Fruit fly (Drosophila melanogaster) whole organism, embryonic: Measurements from ENCODE around the gene Vha100-2.

Experiments used
- Asciz ChIP-seq: fragments of 200-800 bp; sonication (Bioruptor generic); optimal IDR thresholded peaks from 2 replicates; lab custom pipeline; 2017; ENCODE audit warnings: missing biosample characterization, mild to moderate bottlenecking, missing genetic modification characterization, missing genetic modification reagents
- CG10543 ChIP-seq: fragments of 200-800 bp; sonication (Bioruptor generic); optimal IDR thresholded peaks from 3 replicates; lab custom pipeline; 2017; ENCODE audit warnings: missing biosample characterization, mild to moderate bottlenecking, missing genetic modification characterization, moderate library complexity
- CG10979 ChIP-seq: fragments of 200-800 bp; sonication (Bioruptor generic); optimal IDR thresholded peaks from 2 replicates; lab custom pipeline; 2018; ENCODE audit warnings: missing biosample characterization, mild to moderate bottlenecking, missing genetic modification characterization, moderate library complexity
- CG12769 ChIP-seq: fragments of 200-800 bp; sonication (Bioruptor generic); optimal IDR thresholded peaks from 2 replicates; lab custom pipeline; 2019; ENCODE audit warnings: missing biosample characterization, mild to moderate bottlenecking, missing genetic modification characterization, moderate library complexity
- CG1529 ChIP-seq: fragments of 200-800 bp; sonication (Bioruptor generic); optimal IDR thresholded peaks from 3 replicates; lab custom pipeline; 2018; ENCODE audit warnings: missing biosample characterization, missing genetic modification characterization
- CG15514 ChIP-seq: fragments of 200-800 bp; sonication (Bioruptor generic); optimal IDR thresholded peaks from 3 replicates; lab custom pipeline; 2017; ENCODE audit warnings: missing biosample characterization, missing genetic modification characterization, mild to moderate bottlenecking, moderate library complexity, missing genetic modification reagents
- CG17328 ChIP-seq: fragments of 200-800 bp; sonication (Bioruptor generic); IDR thresholded peaks from 2 replicates; pipeline ENCODE4 v1.3.6; 2022; ENCODE audit warnings: missing biosample characterization, missing genetic modification characterization
- CG2199 ChIP-seq: fragments of 200-800 bp; sonication (Bioruptor generic); IDR thresholded peaks from 3 replicates; pipeline ENCODE4 v1.3.6; 2022; ENCODE audit warnings: missing biosample characterization, missing genetic modification characterization
- CG3163 ChIP-seq: fragments of 200-800 bp; sonication (Bioruptor generic); optimal IDR thresholded peaks from 3 replicates; lab custom pipeline; 2016; ENCODE audit warnings: missing biosample characterization, missing genetic modification characterization
- CG4854 ChIP-seq: fragments of 200-800 bp; sonication (Bioruptor generic); optimal IDR thresholded peaks from 2 replicates; lab custom pipeline; 2016; ENCODE audit warnings: missing biosample characterization, missing genetic modification characterization, inconsistent platforms
- CG6791 ChIP-seq: fragments of 200-800 bp; sonication (Bioruptor generic); IDR thresholded peaks from 3 replicates; pipeline ENCODE4 v1.3.6; 2022; ENCODE audit warnings: missing biosample characterization, missing genetic modification characterization; ENCODE audit not compliant: partially characterized antibody
- CG7372 ChIP-seq: fragments of 200-800 bp; sonication (Bioruptor generic); IDR thresholded peaks from 2 replicates; pipeline ENCODE4 v1.3.6; 2022; ENCODE audit warnings: missing biosample characterization, missing genetic modification characterization
- CG7786 ChIP-seq: fragments of 200-800 bp; sonication (Bioruptor generic); optimal IDR thresholded peaks from 2 replicates; lab custom pipeline; 2016; ENCODE audit warnings: missing biosample characterization, missing genetic modification characterization
- CG9727 ChIP-seq: fragments of 200-800 bp; sonication (Bioruptor generic); optimal IDR thresholded peaks from 3 replicates; lab custom pipeline; 2017; ENCODE audit warnings: missing biosample characterization, mild to moderate bottlenecking, missing genetic modification characterization
- CTCF ChIP-seq: fragments of 200-800 bp; sonication (Bioruptor generic); optimal IDR thresholded peaks from 2 replicates; lab custom pipeline; 2017; ENCODE audit warnings: missing biosample characterization, mild to moderate bottlenecking, missing genetic modification characterization, moderate library complexity
- Chrac-16 ChIP-seq: fragments of 200-800 bp; sonication (Bioruptor generic); optimal IDR thresholded peaks from 3 replicates; lab custom pipeline; 2016; ENCODE audit warnings: missing biosample characterization, missing genetic modification characterization
- CkIIα-i1 ChIP-seq: fragments of 200-800 bp; sonication (Bioruptor generic); IDR thresholded peaks from 2 replicates; pipeline ENCODE4 v1.3.6; 2022; ENCODE audit warnings: missing biosample characterization, missing genetic modification characterization
- D19A ChIP-seq: fragments of 200-800 bp; optimal IDR thresholded peaks from 3 replicates; lab custom pipeline; 2019; ENCODE audit warnings: missing biosample characterization, mild to moderate bottlenecking, missing genetic modification characterization, moderate library complexity
- Dad ChIP-seq: fragments of 200-800 bp; sonication (Bioruptor generic); optimal IDR thresholded peaks from 3 replicates; lab custom pipeline; 2016; ENCODE audit warnings: missing biosample characterization, missing genetic modification characterization
- Dip2 ChIP-seq: fragments of 200-800 bp; sonication (Bioruptor generic); IDR thresholded peaks from 2 replicates; pipeline ENCODE4 v1.3.6; 2022; ENCODE audit warnings: missing biosample characterization, missing genetic modification characterization
- ERR ChIP-seq: fragments of 200-800 bp; sonication (Bioruptor generic); optimal IDR thresholded peaks from 2 replicates; lab custom pipeline; 2016; ENCODE audit warnings: missing biosample characterization, missing genetic modification characterization
- Eip74EF ChIP-seq, 2 experiments: fragments of 200-800 bp in 1 of 2; fragments of >200 bp in 1 of 2; sonication (Bioruptor generic) in 1 of 2; optimal IDR thresholded peaks; 2 replicates each; lab custom pipeline; 2017 to 2019; ENCODE audit warnings: missing biosample characterization in 2 of 2, missing genetic modification characterization in 2 of 2, mild to moderate bottlenecking in 1 of 2, moderate library complexity in 1 of 2
- Fer2 ChIP-seq: fragments of 200-800 bp; sonication (Bioruptor generic); optimal IDR thresholded peaks from 2 replicates; lab custom pipeline; 2018; ENCODE audit warnings: missing biosample characterization, mild to moderate bottlenecking, missing genetic modification characterization, moderate library complexity
- HLHmδ ChIP-seq: fragments of 200-800 bp; sonication (Bioruptor generic); optimal IDR thresholded peaks from 2 replicates; lab custom pipeline; 2018; ENCODE audit warnings: missing biosample characterization, mild to moderate bottlenecking, missing genetic modification characterization, moderate library complexity
- Hr78 ChIP-seq, 2 experiments: fragments of 200-800 bp in 1 of 2; fragments of >200 bp in 1 of 2; sonication (Bioruptor generic) in 1 of 2; optimal IDR thresholded peaks; 2 replicates each; lab custom pipeline; 2017 to 2019; ENCODE audit warnings: missing biosample characterization in 2 of 2, missing genetic modification characterization in 2 of 2, mild to moderate bottlenecking in 1 of 2, moderate library complexity in 1 of 2
- Hsf ChIP-seq: fragments of 200-800 bp; sonication (Bioruptor generic); optimal IDR thresholded peaks from 3 replicates; lab custom pipeline; 2016; ENCODE audit warnings: missing biosample characterization, missing genetic modification characterization
- Jarid2 ChIP-seq: fragments of 200-800 bp; sonication (Bioruptor generic); optimal IDR thresholded peaks from 3 replicates; lab custom pipeline; 2017; ENCODE audit warnings: mild to moderate bottlenecking, missing biosample characterization, missing genetic modification reagents, missing genetic modification characterization
- Scr ChIP-seq: fragments of 200-800 bp; sonication (Bioruptor generic); IDR thresholded peaks from 2 replicates; pipeline ENCODE4 v1.3.6; 2022; ENCODE audit warnings: missing biosample characterization, missing genetic modification characterization; ENCODE audit not compliant: partially characterized antibody
- Trl ChIP-seq, 3 experiments: fragments of >200 bp in 2 of 3; fragments of 200-800 bp in 1 of 3; sonication (Bioruptor generic) in 1 of 3; optimal IDR thresholded peaks; 2 replicates in 1 of 3; 3 replicates in 2 of 3; lab custom pipeline; 2016 to 2017; ENCODE audit warnings: missing biosample characterization in 1 of 3, missing genetic modification characterization in 1 of 3
- amos ChIP-seq: fragments of 200-800 bp; sonication (Bioruptor generic); IDR thresholded peaks from 2 replicates; pipeline ENCODE4 v1.3.6; 2022; ENCODE audit warnings: missing biosample characterization, missing genetic modification characterization; ENCODE audit not compliant: partially characterized antibody
- bbx ChIP-seq: fragments of 200-800 bp; sonication (Bioruptor generic); IDR thresholded peaks from 2 replicates; pipeline ENCODE4 v1.3.6; 2022; ENCODE audit warnings: missing biosample characterization, missing genetic modification characterization; ENCODE audit not compliant: partially characterized antibody
- bsh ChIP-seq, 2 experiments: fragments of 200-800 bp; sonication (Bioruptor generic); optimal IDR thresholded peaks; 2 replicates each; lab custom pipeline; 2017 to 2018; ENCODE audit warnings: mild to moderate bottlenecking in 2 of 2, missing biosample characterization in 2 of 2, missing genetic modification characterization in 2 of 2, moderate library complexity in 1 of 2
- ci ChIP-seq: fragments of 200-800 bp; sonication (Bioruptor generic); IDR thresholded peaks from 3 replicates; pipeline ENCODE4 v1.3.6; 2022; ENCODE audit warnings: missing biosample characterization, missing genetic modification characterization
- disco-r ChIP-seq: fragments of 200-800 bp; sonication (Bioruptor generic); optimal IDR thresholded peaks from 2 replicates; lab custom pipeline; 2016; ENCODE audit warnings: missing biosample characterization, missing genetic modification characterization
- en ChIP-seq: fragments of 200-800 bp; sonication (Bioruptor generic); optimal IDR thresholded peaks from 2 replicates; lab custom pipeline; 2016; ENCODE audit warnings: missing biosample characterization, missing genetic modification characterization
- gro ChIP-seq: fragments of 200-800 bp; sonication (Bioruptor generic); optimal IDR thresholded peaks from 2 replicates; lab custom pipeline; 2016; ENCODE audit warnings: missing biosample characterization, missing genetic modification characterization
- hb ChIP-seq: fragments of 200-800 bp; sonication (Bioruptor generic); IDR thresholded peaks from 3 replicates; pipeline ENCODE4 v1.3.6; 2022; ENCODE audit warnings: missing biosample characterization, missing genetic modification characterization; ENCODE audit not compliant: partially characterized antibody
- ind ChIP-seq: fragments of 200-800 bp; sonication (Bioruptor generic); optimal IDR thresholded peaks from 3 replicates; lab custom pipeline; 2016; ENCODE audit warnings: missing biosample characterization, missing genetic modification characterization
- kah ChIP-seq: fragments of 200-800 bp; sonication (Bioruptor generic); optimal IDR thresholded peaks from 2 replicates; lab custom pipeline; 2018; ENCODE audit warnings: missing biosample characterization, mild to moderate bottlenecking, missing genetic modification characterization
- lola ChIP-seq, 3 experiments: fragments of >200 bp in 2 of 3; fragments of 200-800 bp in 1 of 3; sonication (Bioruptor generic) in 1 of 3; optimal IDR thresholded peaks; 2 replicates each; lab custom pipeline; 2017 to 2019; ENCODE audit warnings: missing biosample characterization in 3 of 3, missing genetic modification characterization in 3 of 3, mild to moderate bottlenecking in 1 of 3, moderate library complexity in 1 of 3
- nom ChIP-seq: fragments of 200-800 bp; sonication (Bioruptor generic); optimal IDR thresholded peaks from 2 replicates; lab custom pipeline; 2017; ENCODE audit warnings: missing biosample characterization, missing genetic modification characterization, mild to moderate bottlenecking, moderate library complexity, missing genetic modification reagents
- org-1 ChIP-seq: fragments of 200-800 bp; sonication (Bioruptor generic); optimal IDR thresholded peaks from 2 replicates; lab custom pipeline; 2017; ENCODE audit warnings: missing biosample characterization, missing genetic modification characterization
- otp ChIP-seq: fragments of 200-800 bp; sonication (Bioruptor generic); IDR thresholded peaks from 3 replicates; pipeline ENCODE4, ENCODE4 v1.3.6; 2022; ENCODE audit warnings: missing biosample characterization, missing genetic modification characterization
- salm ChIP-seq: fragments of 200-800 bp; sonication (Bioruptor generic); optimal IDR thresholded peaks from 2 replicates; lab custom pipeline; 2018; ENCODE audit warnings: missing biosample characterization, mild to moderate bottlenecking, missing genetic modification characterization
- sens-2 ChIP-seq: fragments of 200-800 bp; sonication (Bioruptor generic); IDR thresholded peaks from 2 replicates; pipeline ENCODE4 v1.3.6; 2022; ENCODE audit warnings: missing biosample characterization, missing genetic modification characterization
- vfl ChIP-seq: fragments of 200-800 bp; sonication (Bioruptor generic); optimal IDR thresholded peaks from 2 replicates; lab custom pipeline; 2016; ENCODE audit warnings: missing biosample characterization, missing genetic modification characterization
- vvl ChIP-seq: fragments of 200-800 bp; sonication (Bioruptor generic); IDR thresholded peaks from 2 replicates; pipeline ENCODE4 v1.3.6; 2022; ENCODE audit warnings: missing biosample characterization, missing genetic modification characterization

Gene Vha100-2

DNA sequence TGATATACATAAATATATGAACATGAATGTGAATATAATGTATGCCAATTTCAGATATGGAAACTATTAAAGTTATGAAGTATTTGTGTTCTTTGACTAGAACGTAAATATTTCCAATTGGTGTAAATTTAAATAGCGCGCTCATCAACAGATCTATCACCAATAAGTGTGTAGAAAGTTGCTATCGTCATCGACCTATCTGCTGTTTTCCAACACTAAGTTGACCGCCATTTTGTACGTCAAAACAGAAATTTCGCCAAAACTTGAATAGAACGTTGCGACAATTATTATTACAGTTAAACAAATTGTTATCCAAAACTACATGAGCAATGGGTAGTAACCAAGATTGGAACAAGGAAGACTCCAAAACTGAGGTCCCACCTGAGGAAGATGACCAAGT is 13.4 kb downstream of the Vha100-2 start, which contains the start of gene cona (continued):
- TF ChIP-seq CG17328 (no peak), otp (GFP tag; lab: Robert Waterston, UW) (no peak), Scr (peak; percentile 26; the same call in 1 of the 2 replicates), salm (tag; lab: Kevin White, UChicago) (no peak), en (GFP tag; lab: Kevin White, UChicago) (no peak), CG6791 (GFP tag; lab: Robert Waterston, UW) (no peak), vvl (no peak)

DNA sequence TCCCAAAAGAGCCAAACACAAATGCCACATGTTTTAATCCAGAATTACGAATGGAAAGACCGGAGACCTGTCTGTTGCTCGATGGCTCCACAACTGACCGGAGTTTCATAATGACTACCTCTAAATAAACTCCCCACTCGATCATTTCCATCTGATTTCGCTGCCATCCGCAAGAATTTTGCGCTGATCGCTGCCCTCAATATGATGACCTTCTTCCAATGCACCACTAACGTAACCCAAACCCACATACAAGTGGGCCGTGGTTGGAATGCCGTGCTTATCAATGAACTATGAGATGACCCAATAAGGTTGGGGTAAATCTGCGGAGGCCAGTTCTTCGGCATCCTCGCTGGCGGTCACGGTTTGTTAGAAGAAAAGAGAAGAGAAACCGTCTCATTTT is 14.0 kb downstream of the Vha100-2 start, which contains the start of gene CG14309:
CG14309 (minus strand) TSS at position 101 of the 400 bp plus-strand sequence.
- TF ChIP-seq CG7372 (GFP tag; lab: Robert Waterston, UW), result no peak
- no peak for TF ChIP-seq Chrac-16 (GFP tag; lab: Kevin White, UChicago)
- TF ChIP-seq CG7786, result no peak
- no peak for TF ChIP-seq Dip2 (GFP tag; lab: Robert Waterston, UW)
- no peak for TF ChIP-seq ERR
- no peak for TF ChIP-seq Jarid2
- TF ChIP-seq Eip74EF (GFP tag; optimal IDR thresholded peaks at IDR 0.05; lab: Kevin White, UChicago), result no peak
- no peak for TF ChIP-seq disco-r (GFP tag; lab: Kevin White, UChicago)
- TF ChIP-seq CG3163 (GFP tag; lab: Kevin White, UChicago), result no peak
- no peak for TF ChIP-seq hb (GFP tag; lab: Robert Waterston, UW)
- TF ChIP-seq CG1529, result no peak
- no peak for TF ChIP-seq Asciz
- no peak for TF ChIP-seq CG2199 (GFP tag; lab: Robert Waterston, UW)
- TF ChIP-seq D19A (tag; lab: Kevin White, UChicago), result no peak
- no peak for TF ChIP-seq ind (GFP tag; lab: Kevin White, UChicago)
- no peak for TF ChIP-seq Hsf (GFP tag; lab: Kevin White, UChicago)
- no peak for TF ChIP-seq lola (GFP tag; optimal IDR thresholded peaks at IDR 0.05; lab: Kevin White, UChicago)

DNA sequence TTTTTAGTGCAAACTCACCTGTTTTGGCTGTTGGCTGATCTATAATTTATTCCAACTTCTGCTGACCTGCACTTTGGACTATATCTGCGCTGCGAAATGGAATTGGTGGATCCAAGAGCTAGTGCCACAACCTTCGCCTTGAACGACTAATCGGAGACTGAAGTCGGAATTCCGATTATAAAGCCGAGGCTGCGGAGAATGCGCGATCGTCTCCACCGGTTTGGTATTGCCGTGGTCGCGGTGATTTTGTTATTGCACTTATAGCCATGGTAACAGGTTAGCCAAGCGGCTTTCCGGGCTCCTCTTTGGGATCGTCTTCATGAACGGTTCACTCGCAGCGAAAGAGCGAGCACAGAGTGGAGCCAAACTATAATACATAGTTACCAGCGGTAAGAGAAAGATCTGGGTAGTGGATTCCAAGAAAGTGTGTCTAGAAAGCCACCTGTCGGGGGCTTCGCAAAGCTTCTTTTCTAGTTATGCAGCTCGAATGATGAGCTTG is 17.9 kb downstream of the Vha100-2 start, which contains the start of gene CG7675:
CG7675 (minus strand) TSS at position 165 of the 499 bp plus-strand sequence.
- TF ChIP-seq bbx (0 out of 2 replicates have a peak, but pooled peaks have one; percentile 37), CG3163 (GFP tag; lab: Kevin White, UChicago) (peak; percentile 84), bsh (GFP tag; optimal IDR thresholded peaks at IDR 0.05; lab: Kevin White, UChicago) (peak in 1 of 2 experiments; percentile 61), nom (GFP tag; lab: Kevin White, UChicago) (peak; percentile 95), CG4854 (GFP tag; lab: Kevin White, UChicago) (no peak), vfl (GFP tag; lab: Kevin White, UChicago) (no peak), CTCF (GFP tag; lab: Kevin White, UChicago) (peak; percentile 91), amos (GFP tag; lab: Robert Waterston, UW) (peak; percentile 19; the same call in 1 of the 2 replicates), CG10979 (tag; lab: Kevin White, UChicago) (peak; percentile 77), HLHmδ (GFP tag; lab: Kevin White, UChicago) (peak; percentile 21), CG10543 (GFP tag; lab: Kevin White, UChicago) (peak; percentile 34), Hr78 (GFP tag; optimal IDR thresholded peaks at IDR 0.05; lab: Kevin White, UChicago) (peak in 1 of 2 experiments; percentile 62), ci (GFP tag; lab: Robert Waterston, UW) (0 out of 3 replicates have a peak, but pooled peaks have one; percentile 45), CG9727 (no peak), org-1 (no peak), Dad (GFP tag; lab: Kevin White, UChicago) (no peak), sens-2 (GFP tag; lab: Robert Waterston, UW) (0 out of 2 replicates have a peak, but pooled peaks have one; percentile 44), CG15514 (GFP tag; lab: Kevin White, UChicago) (peak; percentile 2), Trl (optimal IDR thresholded peaks at IDR 0.05; lab: Kevin White, UChicago) (peak; percentile 20 to 26), Trl (GFP tag; optimal IDR thresholded peaks at IDR 0.05; lab: Kevin White, UChicago) (no peak), Fer2 (no peak), CkIIα-i1 (GFP tag; lab: Robert Waterston, UW) (no peak), kah (GFP tag; lab: Kevin White, UChicago) (no peak), gro (GFP tag; lab: Kevin White, UChicago) (no peak), CG12769 (tag; lab: Kevin White, UChicago) (peak; percentile 82), vvl (peak; percentile 64)
